Worm (Caenorhabditis elegans): Measurements from ENCODE around the gene C01G5.25.

C01G5.25 gene

DNA sequence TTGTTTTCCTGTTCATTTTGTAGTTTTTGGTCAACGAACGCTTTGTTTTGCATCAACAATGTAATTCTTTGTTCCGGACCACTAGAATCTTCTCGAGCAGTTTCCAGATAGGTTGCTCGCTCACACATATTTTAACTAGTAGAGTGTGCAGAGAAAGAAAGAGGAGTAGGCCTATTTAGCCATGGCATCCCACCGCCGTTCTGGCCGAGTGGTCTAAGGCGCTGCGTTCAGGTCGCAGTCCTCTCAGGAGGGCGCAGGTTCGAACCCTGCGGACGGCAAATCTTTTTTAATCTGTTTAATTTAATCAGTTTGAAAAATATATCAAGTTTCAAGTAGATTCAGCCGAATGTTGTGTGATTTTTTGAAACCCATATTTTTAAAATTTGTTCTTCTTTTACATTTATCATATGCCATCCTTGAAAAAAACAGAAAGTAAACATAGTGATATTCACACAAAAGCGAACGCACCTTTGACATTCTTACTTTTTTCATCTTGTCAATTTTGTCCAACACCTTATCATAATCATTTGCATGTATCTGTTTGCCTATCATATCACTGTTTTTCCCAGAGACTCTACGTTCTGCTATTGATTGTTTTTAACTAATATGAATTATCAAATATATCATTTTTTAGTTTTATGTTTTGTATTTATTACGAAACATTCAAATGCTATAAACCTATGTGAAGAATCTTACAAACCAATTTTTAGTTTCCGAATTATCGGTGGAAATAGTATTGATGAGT is 15.3 kb downstream of the C01G5.25 start, which contains the start of gene try-3 (continued):
- peak; percentile 41 for TF ChIP-seq nhr-80 (tag; optimal IDR thresholded peaks at IDR 0.05)
- TF ChIP-seq T07F8.4 (tag; optimal IDR thresholded peaks at IDR 0.05), result peak; percentile 23
- TF ChIP-seq B0336.3 (GFP tag; IDR thresholded peaks at IDR 0.05), result peak; percentile 81
- peak; percentile 76 for TF ChIP-seq F49E8.2 (tag; optimal IDR thresholded peaks at IDR 0.05; ENCODE audit: insufficient read depth)

- no peak for TF ChIP-seq somi-1 (GFP tag; optimal IDR thresholded peaks at IDR 0.05)
- TF ChIP-seq lin-40 (tag; optimal IDR thresholded peaks at IDR 0.05), result no peak
- no peak for TF ChIP-seq ztf-28 (GFP tag; IDR thresholded peaks at IDR 0.05)
- TF ChIP-seq B0261.1 (tag; optimal IDR thresholded peaks at IDR 0.05), result no peak
- TF ChIP-seq nhr-80 (tag; optimal IDR thresholded peaks at IDR 0.05), result no peak
- TF ChIP-seq lin-54 (GFP tag; optimal IDR thresholded peaks at IDR 0.05), result no peak
- no peak for TF ChIP-seq hlh-26 (GFP tag; conservative IDR thresholded peaks at IDR 0.05)
- TF ChIP-seq B0019.2 (GFP tag; conservative IDR thresholded peaks at IDR 0.05), result no peak
- TF ChIP-seq F57A8.1 (GFP tag; optimal IDR thresholded peaks at IDR 0.05), result no peak
- TF ChIP-seq B0035.1 (tag; optimal IDR thresholded peaks at IDR 0.05), result no peak
- TF ChIP-seq tlf-1 (GFP tag; optimal IDR thresholded peaks at IDR 0.05), result no peak
These were observed 18.9 kb downstream of the C01G5.25 start, which contains the start of gene best-9 for ce11 chrIV:6560434-6560833. best-9 (plus strand) TSS chrIV:6560734.

DNA sequence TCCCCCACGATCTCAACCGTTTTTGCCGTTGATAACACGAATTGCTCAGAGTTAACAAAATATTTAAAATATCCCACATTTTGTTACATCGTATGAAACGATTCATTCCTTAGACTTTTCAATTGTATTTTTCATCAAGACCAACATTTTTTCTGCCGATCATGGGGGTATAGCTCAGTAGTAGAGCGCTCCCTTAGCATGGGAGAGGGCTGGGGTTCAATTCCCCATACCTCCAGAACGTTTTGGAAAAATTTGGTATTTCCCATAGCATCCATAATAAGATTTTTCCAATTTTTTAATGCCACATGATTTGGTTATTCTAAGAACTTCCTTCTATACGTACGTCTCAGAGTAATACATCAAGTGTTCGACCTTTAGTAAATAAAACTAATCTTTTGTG is 20.6 kb downstream of the C01G5.25 start:
- no peak for TF ChIP-seq ceh-58 (GFP tag; IDR thresholded peaks at IDR 0.05)
- no peak for TF ChIP-seq snpc-4 (GFP tag; optimal IDR thresholded peaks at IDR 0.05)
- TF ChIP-seq snpc-4 (tag; optimal IDR thresholded peaks at IDR 0.05), result peak in 1 of 4 experiments; percentile 71
- TF ChIP-seq Y67H2A.10 (GFP tag; conservative IDR thresholded peaks at IDR 0.05), result no peak
- peak; percentile 39 for TF ChIP-seq B0261.1 (tag; optimal IDR thresholded peaks at IDR 0.05)
- no peak for TF ChIP-seq bed-1 (GFP tag; IDR thresholded peaks at IDR 0.05)
- TF ChIP-seq rpc-1 (optimal IDR thresholded peaks at IDR 0.05), result peak; percentile 33
- peak; percentile 76 for TF ChIP-seq rpc-1 (tag; optimal IDR thresholded peaks at IDR 0.05)
- peak; percentile 73 for TF ChIP-seq tbp1 (GFP tag; optimal IDR thresholded peaks at IDR 0.05)
- no peak for TF ChIP-seq lag-1 (GFP tag; IDR thresholded peaks at IDR 0.05)
- TF ChIP-seq mes-4 (tag; optimal IDR thresholded peaks at IDR 0.05), result no peak
- peak; percentile 32 for TF ChIP-seq him-1 (tag; optimal IDR thresholded peaks at IDR 0.05)
- no peak for TF ChIP-seq C17E4.6 (GFP tag; IDR thresholded peaks at IDR 0.05)
- TF ChIP-seq C06A6.2 (GFP tag; conservative IDR thresholded peaks at IDR 0.05), result no peak
- no peak for TF ChIP-seq aptf-3 (GFP tag; IDR thresholded peaks at IDR 0.05)
- no peak for TF ChIP-seq mxl-1 (tag; optimal IDR thresholded peaks at IDR 0.05)
- TF ChIP-seq ccch-3 (GFP tag; optimal IDR thresholded peaks at IDR 0.05), result no peak
- TF ChIP-seq attf-3 (GFP tag; conservative IDR thresholded peaks at IDR 0.05), result no peak
- no peak for TF ChIP-seq hrde-1 (tag; optimal IDR thresholded peaks at IDR 0.05; ENCODE audit: borderline replicate concordance)
- TF ChIP-seq T26A5.8 (tag; optimal IDR thresholded peaks at IDR 0.05), result no peak

DNA sequence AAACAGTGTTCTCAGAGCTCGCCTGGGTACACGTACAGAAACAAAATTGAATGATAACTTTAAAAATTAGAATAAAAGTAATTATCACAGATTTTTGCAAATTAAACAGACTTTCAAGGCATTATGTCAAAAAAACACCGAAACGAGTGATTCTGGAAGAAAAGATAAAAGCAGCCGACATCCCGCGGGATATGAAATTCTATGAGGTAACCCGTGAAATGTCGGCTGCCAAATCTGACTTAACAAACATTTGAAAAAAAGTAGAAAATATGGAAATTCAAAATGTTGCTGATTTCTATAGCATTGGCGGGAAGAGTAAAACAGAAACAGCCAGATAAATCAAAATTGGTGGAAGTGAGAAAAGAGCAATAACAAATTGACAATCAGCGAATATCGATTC is 24.1 kb downstream of the C01G5.25 start:
- peak; percentile 47 for TF ChIP-seq snpc-4 (GFP tag; optimal IDR thresholded peaks at IDR 0.05)
- peak; percentile 3 to 76 (median 66) for TF ChIP-seq snpc-4 (tag; optimal IDR thresholded peaks at IDR 0.05)
- TF ChIP-seq rcor-1 (GFP tag; IDR thresholded peaks at IDR 0.05), result no peak
- TF ChIP-seq unc-130 (GFP tag; optimal IDR thresholded peaks at IDR 0.05), result no peak
- TF ChIP-seq sdz-38 (tag; optimal IDR thresholded peaks at IDR 0.05), result no peak
- peak; percentile 82 for TF ChIP-seq snpc-1.1 (tag; optimal IDR thresholded peaks at IDR 0.05; ENCODE audit: insufficient read depth)
